Worm (Caenorhabditis elegans) whole organism, L4 larva: Measurements from ENCODE around the gene spc-2.

Source experiments
- R02D3.7 ChIP-seq: fragments of 150-350 bp; sonication (generic microtip); optimal IDR thresholded peaks from 3 replicates; lab custom pipeline; 2014; ENCODE audit warnings: missing biosample characterization, missing genetic modification characterization
- aly-2 ChIP-seq: sonication (generic microtip); optimal IDR thresholded peaks from 2 replicates; lab custom pipeline; 2018; ENCODE audit warnings: missing biosample characterization, missing genetic modification characterization
- lin-15B ChIP-seq: fragments of 150-350 bp; sonication (generic microtip); optimal IDR thresholded peaks from 3 replicates; lab custom pipeline; 2014; ENCODE audit warnings: missing biosample characterization, missing genetic modification characterization
- lin-39 ChIP-seq: fragments of 150-350 bp; optimal IDR thresholded peaks from 2 replicates; lab custom pipeline; 2014; ENCODE audit warnings: missing biosample characterization, missing genetic modification reagents, missing genetic modification characterization
- madf-5 ChIP-seq, 2 experiments: fragments of 200-800 bp; sonication (Bioruptor generic); IDR thresholded peaks; 2 replicates each; pipeline ENCODE4 v1.3.6; 2022; ENCODE audit warnings: missing compliant biosample characterization in 2 of 2, missing genetic modification characterization in 2 of 2
- nhr-28 ChIP-seq: fragments of 150-350 bp; optimal IDR thresholded peaks from 2 replicates; lab custom pipeline; 2014; ENCODE audit warnings: missing biosample characterization, missing genetic modification characterization
- pha-4 ChIP-seq, 2 experiments: fragments of 150-350 bp in 1 of 2; fragments of 200-800 bp in 1 of 2; sonication (Bioruptor generic) in 1 of 2; IDR thresholded peaks in 1 of 2; optimal IDR thresholded peaks in 1 of 2; 2 replicates each; pipeline versions ENCODE4 v1.3.6 to Lab custom; 2014 to 2022; ENCODE audit warnings: missing genetic modification characterization in 2 of 2, missing genetic modification reagents in 2 of 2, missing biosample characterization in 1 of 2, missing compliant biosample characterization in 1 of 2
- php-3 ChIP-seq: fragments of 200-800 bp; sonication (Bioruptor generic); IDR thresholded peaks from 2 replicates; pipeline ENCODE4 v1.3.6; 2022; ENCODE audit warnings: missing genetic modification reagents, missing genetic modification characterization, missing compliant biosample characterization
- zfp-3 ChIP-seq: fragments of 200-800 bp; sonication (Bioruptor generic); conservative IDR thresholded peaks from 2 replicates; pipeline ENCODE4 v1.3.6; 2022; ENCODE audit warnings: missing genetic modification reagents, missing genetic modification characterization, missing compliant biosample characterization

DNA sequence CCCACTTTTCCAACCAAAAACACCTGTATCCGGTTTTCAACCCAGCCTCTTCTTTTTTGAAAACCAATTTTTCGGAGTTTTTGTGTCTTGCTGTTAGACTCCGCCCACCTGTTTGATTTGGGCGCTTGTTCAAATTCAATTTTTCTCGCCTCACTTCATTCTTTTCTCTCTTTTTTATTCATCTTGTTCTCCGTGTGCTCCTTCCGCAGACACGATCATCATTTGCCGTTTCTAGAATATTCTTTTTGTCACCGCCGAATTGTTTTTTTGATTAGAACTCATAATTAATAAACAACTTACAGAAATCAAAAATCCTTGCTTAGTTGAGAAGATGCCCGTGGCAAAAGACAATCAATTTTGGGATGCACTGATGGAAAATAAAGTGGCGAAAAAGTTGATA lies 2.8 kb upstream of the spc-2 start, which contains the start of gene C50C3.5:
- no peak for TF ChIP-seq lin-15B (tag; lab: Kevin White, UChicago)
- no peak for TF ChIP-seq aly-2
- TF ChIP-seq pha-4 (GFP tag; IDR thresholded peaks at IDR 0.05; lab: Robert Waterston, UW): no peak
- TF ChIP-seq pha-4 (tag; optimal IDR thresholded peaks at IDR 0.05; lab: Kevin White, UChicago): no peak
- TF ChIP-seq lin-39 (tag; lab: Kevin White, UChicago): no peak
- TF ChIP-seq php-3: no peak
- TF ChIP-seq madf-5 (GFP tag; IDR thresholded peaks at IDR 0.05; lab: Robert Waterston, UW): no peak
- no peak for TF ChIP-seq zfp-3 (GFP tag; lab: Robert Waterston, UW)
- TF ChIP-seq nhr-28 (tag; lab: Kevin White, UChicago): no peak
- TF ChIP-seq R02D3.7 (tag; lab: Kevin White, UChicago): no peak
